Fruit fly (Drosophila melanogaster): Measurements from ENCODE around the gene TBC1d7.
A peak's percentile ranks its signal among the peaks of the same experiment; 100 is the strongest.

Gene TBC1d7

DNA sequence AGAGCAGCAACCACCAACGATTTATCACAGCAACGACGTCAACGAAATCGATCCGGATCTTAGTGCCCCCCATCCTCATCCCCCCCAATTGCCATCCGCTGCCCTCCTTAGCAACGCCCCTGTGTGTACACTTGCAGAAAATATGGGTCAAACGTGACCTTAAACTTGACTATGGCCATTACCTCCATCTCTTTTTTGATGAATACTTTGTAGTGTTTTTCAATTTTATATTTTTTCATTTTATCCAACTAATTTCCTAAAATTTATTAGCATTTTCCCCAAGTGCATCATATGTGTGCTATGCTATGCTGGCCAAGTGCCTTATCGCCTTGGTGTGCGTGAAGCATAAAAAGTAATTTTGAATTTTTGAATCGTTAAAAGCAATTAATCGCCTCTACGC lies 18.6 kb upstream of the TBC1d7 start (continued):
- peak; percentile 86 for TF ChIP-seq eg (GFP tag; IDR thresholded peaks at IDR 0.05)
- peak; percentile 86 to 92 for TF ChIP-seq ss (GFP tag; optimal IDR thresholded peaks at IDR 0.05)
- peak; percentile 77 for TF ChIP-seq CG34406 (GFP tag; optimal IDR thresholded peaks at IDR 0.05)
- TF ChIP-seq Gug (GFP tag; IDR thresholded peaks at IDR 0.05) = peak; percentile 61
- TF ChIP-seq svp (GFP tag) = peak; percentile 91
- peak; percentile 80 for TF ChIP-seq CG11762 (GFP tag; optimal IDR thresholded peaks at IDR 0.05; ENCODE audit: insufficient read depth)
- peak; percentile 94 for TF ChIP-seq CG6163 (GFP tag; IDR thresholded peaks at IDR 0.05)
- TF ChIP-seq CG8632 (GFP tag; optimal IDR thresholded peaks at IDR 0.05) = peak; percentile 79

DNA sequence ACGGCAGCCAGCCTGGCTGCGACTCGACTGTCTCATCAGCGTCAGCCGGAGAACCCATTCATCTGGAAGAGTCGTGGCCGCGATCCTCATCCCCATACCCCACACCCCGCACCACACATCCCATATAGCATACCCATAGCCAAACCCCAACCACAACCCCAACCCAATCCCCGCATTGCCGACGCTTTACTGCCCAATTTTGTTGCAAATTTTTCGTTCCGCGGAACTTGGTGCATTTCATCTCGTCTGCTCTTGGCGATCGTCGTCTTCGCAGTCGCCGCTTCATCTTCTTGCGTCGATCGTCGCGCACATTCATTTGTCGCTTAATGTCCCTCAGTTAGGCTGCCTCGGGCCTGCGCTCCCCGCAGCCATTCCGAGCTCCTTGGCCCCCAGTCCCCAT lies 18.2 kb upstream of the TBC1d7 start:
- TF ChIP-seq Blimp-1 (GFP tag; optimal IDR thresholded peaks at IDR 0.05) (no peak), CG6163 (GFP tag; IDR thresholded peaks at IDR 0.05) (no peak), CG11762 (GFP tag; optimal IDR thresholded peaks at IDR 0.05; ENCODE audit: insufficient read depth) (no peak), lz (GFP tag; optimal IDR thresholded peaks at IDR 0.05) (no peak), CG8319 (GFP tag; optimal IDR thresholded peaks at IDR 0.05) (no peak)

DNA sequence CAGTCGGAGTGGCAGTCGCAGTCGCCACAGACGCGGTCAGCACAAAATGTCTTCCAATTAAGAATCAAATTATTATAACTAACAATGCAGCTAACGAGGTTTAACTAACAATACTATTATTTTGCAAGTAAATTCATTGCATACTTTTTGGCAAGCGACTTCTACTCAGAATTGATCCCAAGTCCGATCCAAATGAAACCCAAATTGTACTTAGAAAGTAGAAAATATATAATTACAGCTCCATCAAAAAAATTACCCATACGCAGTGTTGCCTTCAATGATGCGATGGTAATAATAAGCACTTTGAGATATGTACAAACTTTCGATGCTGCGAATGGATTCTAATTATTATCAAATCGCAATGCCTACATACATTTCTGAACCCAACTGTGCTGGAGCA lies 17.7 kb upstream of the TBC1d7 start:
- TF ChIP-seq CG32006 (GFP tag; optimal IDR thresholded peaks at IDR 0.05) (peak; percentile 75), dsx (GFP tag; optimal IDR thresholded peaks at IDR 0.05; ENCODE audit: poor library complexity, severe bottlenecking) (no peak), Eip75B (GFP tag; optimal IDR thresholded peaks at IDR 0.05) (peak; percentile 56), fkh (GFP tag; optimal IDR thresholded peaks at IDR 0.05) (no peak), svp (GFP tag) (peak; percentile 79), cyc (GFP tag; optimal IDR thresholded peaks at IDR 0.05) (peak; percentile 20), CG6276 (GFP tag; optimal IDR thresholded peaks at IDR 0.05) (peak; percentile 60), CG11762 (GFP tag; optimal IDR thresholded peaks at IDR 0.05; ENCODE audit: insufficient read depth) (peak; percentile 22), CG8319 (GFP tag; optimal IDR thresholded peaks at IDR 0.05) (no peak), Gug (GFP tag; IDR thresholded peaks at IDR 0.05) (no peak), topi (GFP tag; optimal IDR thresholded peaks at IDR 0.05) (peak; percentile 48), vri (GFP tag; optimal IDR thresholded peaks at IDR 0.05) (no peak), Met (GFP tag; optimal IDR thresholded peaks at IDR 0.05) (peak; percentile 43), Hr39 (GFP tag; optimal IDR thresholded peaks at IDR 0.05) (peak; percentile 41), CG11294 (GFP tag; IDR thresholded peaks at IDR 0.05) (no peak), CG8119 (GFP tag; IDR thresholded peaks at IDR 0.05) (peak; percentile 64; the same call in 2 of the 3 replicates), OdsH (GFP tag; optimal IDR thresholded peaks at IDR 0.05) (peak; percentile 57), CG6854 (GFP tag; optimal IDR thresholded peaks at IDR 0.05) (no peak), CG8632 (GFP tag; optimal IDR thresholded peaks at IDR 0.05) (peak; percentile 45), fd59A (GFP tag; optimal IDR thresholded peaks at IDR 0.05) (peak; percentile 61), net (GFP tag; optimal IDR thresholded peaks at IDR 0.05) (peak; percentile 23), Lpt (GFP tag; optimal IDR thresholded peaks at IDR 0.05) (no peak), CG10669 (GFP tag; optimal IDR thresholded peaks at IDR 0.05) (peak; percentile 46), fd85E (GFP tag; optimal IDR thresholded peaks at IDR 0.05) (no peak), Smox (GFP tag; optimal IDR thresholded peaks at IDR 0.05) (peak; percentile 34), Eip78C (GFP tag) (peak; percentile 90), eg (GFP tag; IDR thresholded peaks at IDR 0.05) (0 out of 3 replicates have a peak, but pooled peaks have one; percentile 8), CG7368 (GFP tag; optimal IDR thresholded peaks at IDR 0.05) (peak; percentile 44), CG3919 (GFP tag; optimal IDR thresholded peaks at IDR 0.05) (peak; percentile 60), salr (GFP tag; optimal IDR thresholded peaks at IDR 0.05) (peak in 1 of 2 experiments; percentile 75), CG10631 (GFP tag; optimal IDR thresholded peaks at IDR 0.05) (peak; percentile 61), Hr38 (GFP tag; optimal IDR thresholded peaks at IDR 0.05) (no peak), CG16779 (tag; optimal IDR thresholded peaks at IDR 0.05) (no peak), dac (GFP tag; optimal IDR thresholded peaks at IDR 0.05) (peak; percentile 31), Sox15 (GFP tag; optimal IDR thresholded peaks at IDR 0.05) (peak; percentile 8), lz (GFP tag; optimal IDR thresholded peaks at IDR 0.05) (peak; percentile 51), acj6 (GFP tag; optimal IDR thresholded peaks at IDR 0.05) (peak; percentile 58), Blimp-1 (GFP tag; optimal IDR thresholded peaks at IDR 0.05) (no peak), achi (GFP tag; optimal IDR thresholded peaks at IDR 0.05) (peak; percentile 50), CG6163 (GFP tag; IDR thresholded peaks at IDR 0.05) (0 out of 3 replicates have a peak, but pooled peaks have one; percentile 22), pdm3 (GFP tag; optimal IDR thresholded peaks at IDR 0.05) (peak; percentile 49), Ets21C (GFP tag; optimal IDR thresholded peaks at IDR 0.05) (no peak), CG1621 (tag; optimal IDR thresholded peaks at IDR 0.05) (no peak), CG15336 (GFP tag; IDR thresholded peaks at IDR 0.05) (peak; percentile 36)
